Worm (Caenorhabditis elegans) whole organism, L4 larva: ENCODE data around the gene nspe-1.

Experiments used
- D1046.2 ChIP-seq: fragments of 200-800 bp; sonication (Bioruptor generic); IDR thresholded peaks from 2 replicates; pipeline ENCODE4 v1.3.6; 2022; ENCODE audit warnings: missing genetic modification characterization, missing compliant biosample characterization
- F10B5.3 ChIP-seq: sonication (generic microtip); optimal IDR thresholded peaks from 2 replicates; lab custom pipeline; 2016; ENCODE audit warnings: mild to moderate bottlenecking, missing genetic modification characterization, missing compliant biosample characterization
- F26F4.8 ChIP-seq: fragments of 200-800 bp; sonication (Bioruptor generic); conservative IDR thresholded peaks from 2 replicates; pipeline ENCODE4 v1.3.6; 2022; ENCODE audit warnings: missing genetic modification characterization, missing compliant biosample characterization
- Y105C5A.15 ChIP-seq: fragments of 200-800 bp; sonication (Bioruptor generic); IDR thresholded peaks from 2 replicates; pipeline ENCODE4 v1.3.6; 2022; ENCODE audit warnings: missing genetic modification characterization, missing compliant biosample characterization
- Y5F2A.4 ChIP-seq: fragments of 200-800 bp; sonication (Bioruptor generic); optimal IDR thresholded peaks from 2 replicates; lab custom pipeline; 2018; ENCODE audit warnings: mild to moderate bottlenecking, missing genetic modification characterization, missing compliant biosample characterization
- aha-1 ChIP-seq: fragments of 150-350 bp; peaks from one replicate; lab custom pipeline; 2014; ENCODE audit warnings: missing biosample characterization, missing genetic modification characterization
- aly-2 ChIP-seq: sonication (generic microtip); optimal IDR thresholded peaks from 2 replicates; lab custom pipeline; 2018; ENCODE audit warnings: missing biosample characterization, missing genetic modification characterization
- ceh-20 ChIP-seq: fragments of 200-800 bp; sonication (Bioruptor generic); IDR thresholded peaks from 2 replicates; pipeline ENCODE4 v1.3.6; 2022; ENCODE audit warnings: missing genetic modification reagents, missing genetic modification characterization, missing compliant biosample characterization
- ceh-32 ChIP-seq: sonication (generic microtip); optimal IDR thresholded peaks from 2 replicates; lab custom pipeline; 2016; ENCODE audit warnings: mild to moderate bottlenecking, missing genetic modification characterization, missing compliant biosample characterization; ENCODE audit not compliant: poor library complexity
- ceh-44 ChIP-seq: fragments of 200-800 bp; sonication (Bioruptor generic); IDR thresholded peaks from 2 replicates; pipeline ENCODE4 v1.3.6; 2022; ENCODE audit warnings: missing genetic modification reagents, missing genetic modification characterization, missing compliant biosample characterization
- ctbp-1 ChIP-seq: fragments of 200-800 bp; sonication (Bioruptor generic); IDR thresholded peaks from 2 replicates; pipeline ENCODE4 v1.3.6; 2022; ENCODE audit warnings: missing genetic modification reagents, missing genetic modification characterization, missing compliant biosample characterization
- daf-12 ChIP-seq: fragments of 150-350 bp; optimal IDR thresholded peaks from 2 replicates; lab custom pipeline; 2014; ENCODE audit warnings: missing biosample characterization, missing genetic modification reagents, missing genetic modification characterization
- daf-16 ChIP-seq, 3 experiments: sonication (generic microtip); optimal IDR thresholded peaks; 2 replicates each; lab custom pipeline; 2016 to 2017; ENCODE audit warnings: missing genetic modification characterization in 3 of 3, missing genetic modification reagents in 3 of 3, mild to moderate bottlenecking in 2 of 3, missing compliant biosample characterization in 2 of 3, missing biosample characterization in 1 of 3, moderate library complexity in 1 of 3
- daf-19 ChIP-seq: fragments of 200-800 bp; sonication (Bioruptor generic); conservative IDR thresholded peaks from 2 replicates; pipeline ENCODE4 v1.3.6; 2022; ENCODE audit warnings: missing genetic modification characterization, missing compliant biosample characterization
- daf-8 ChIP-seq: fragments of 200-800 bp; sonication (Bioruptor generic); IDR thresholded peaks from 2 replicates; pipeline ENCODE4 v1.3.6; 2022; ENCODE audit warnings: missing genetic modification characterization, missing compliant biosample characterization
- dmd-6 ChIP-seq: fragments of 200-800 bp; sonication (Bioruptor generic); IDR thresholded peaks from 2 replicates; pipeline ENCODE4 v1.3.6; 2022; ENCODE audit warnings: missing genetic modification reagents, missing genetic modification characterization, missing compliant biosample characterization
- dmd-9 ChIP-seq: fragments of 200-800 bp; sonication (Bioruptor generic); IDR thresholded peaks from 2 replicates; pipeline ENCODE4 v1.3.6; 2022; ENCODE audit warnings: missing genetic modification reagents, missing genetic modification characterization, missing compliant biosample characterization
- dpl-1 ChIP-seq: fragments of 150-350 bp; optimal IDR thresholded peaks from 2 replicates; lab custom pipeline; 2014; ENCODE audit warnings: missing biosample characterization, missing genetic modification reagents, missing genetic modification characterization
- egl-27 ChIP-seq: sonication (generic microtip); optimal IDR thresholded peaks from 3 replicates; lab custom pipeline; 2017; ENCODE audit warnings: missing biosample characterization, missing genetic modification reagents, missing genetic modification characterization
- hif-1 ChIP-seq, 2 experiments: sonication (generic microtip); optimal IDR thresholded peaks; 2 replicates each; lab custom pipeline; 2016 to 2017; ENCODE audit warnings: missing compliant biosample characterization in 2 of 2, missing genetic modification characterization in 2 of 2, missing genetic modification reagents in 2 of 2, missing genotype in 2 of 2, mild to moderate bottlenecking in 1 of 2
- hlh-11 ChIP-seq: fragments of 200-800 bp; sonication (Bioruptor generic); optimal IDR thresholded peaks from 2 replicates; lab custom pipeline; 2018; ENCODE audit warnings: mild to moderate bottlenecking, missing genetic modification characterization, missing compliant biosample characterization
- hlh-30 ChIP-seq: sonication (generic microtip); optimal IDR thresholded peaks from 2 replicates; lab custom pipeline; 2017; ENCODE audit warnings: antibody characterized with exemption, mild to moderate bottlenecking, missing genetic modification characterization, missing compliant biosample characterization; ENCODE audit not compliant: insufficient read depth
- lin-1 ChIP-seq: fragments of 200-800 bp; sonication (Bioruptor generic); IDR thresholded peaks from 2 replicates; pipeline ENCODE4 v1.3.6; 2022; ENCODE audit warnings: missing genetic modification reagents, missing genetic modification characterization, missing compliant biosample characterization
- lin-15B ChIP-seq: fragments of 150-350 bp; sonication (generic microtip); optimal IDR thresholded peaks from 3 replicates; lab custom pipeline; 2014; ENCODE audit warnings: missing biosample characterization, missing genetic modification characterization
- lin-29 ChIP-seq: fragments of 200-800 bp; sonication (Bioruptor generic); IDR thresholded peaks from 2 replicates; pipeline ENCODE4 v1.3.6; 2022; ENCODE audit warnings: missing genetic modification reagents, missing genetic modification characterization, missing compliant biosample characterization
- lin-38 ChIP-seq: fragments of 200-800 bp; sonication (Bioruptor generic); IDR thresholded peaks from 2 replicates; pipeline ENCODE4 v1.3.6; 2022; ENCODE audit warnings: missing genetic modification reagents, missing genetic modification characterization, missing compliant biosample characterization
- lir-3 ChIP-seq: sonication (generic microtip); optimal IDR thresholded peaks from 2 replicates; lab custom pipeline; 2016; ENCODE audit warnings: mild to moderate bottlenecking, missing genetic modification characterization, missing compliant biosample characterization
- lsy-2 ChIP-seq, 2 experiments: fragments of 150-350 bp in 1 of 2; sonication (generic microtip) in 1 of 2; optimal IDR thresholded peaks; 2 replicates each; lab custom pipeline; 2014 to 2017; ENCODE audit warnings: missing biosample characterization in 2 of 2, missing genetic modification characterization in 2 of 2
- madf-5 ChIP-seq, 2 experiments: fragments of 200-800 bp; sonication (Bioruptor generic); IDR thresholded peaks; 2 replicates each; pipeline ENCODE4 v1.3.6; 2022; ENCODE audit warnings: missing compliant biosample characterization in 2 of 2, missing genetic modification characterization in 2 of 2
- madf-9 ChIP-seq: fragments of 200-800 bp; sonication (Bioruptor generic); conservative IDR thresholded peaks from 2 replicates; pipeline ENCODE4 v1.3.6; 2022; ENCODE audit warnings: missing genetic modification reagents, missing genetic modification characterization, missing compliant biosample characterization
- mdt-29 ChIP-seq: fragments of 200-800 bp; sonication (Bioruptor generic); IDR thresholded peaks from 2 replicates; pipeline ENCODE4 v1.3.6; 2022; ENCODE audit warnings: missing genetic modification reagents, missing genetic modification characterization, missing compliant biosample characterization
- mep-1 ChIP-seq: fragments of 150-350 bp; sonication (generic microtip); optimal IDR thresholded peaks from 3 replicates; lab custom pipeline; 2014; ENCODE audit warnings: missing biosample characterization, missing genetic modification characterization
- nhr-237 ChIP-seq: sonication (generic microtip); optimal IDR thresholded peaks from 2 replicates; lab custom pipeline; 2017; ENCODE audit warnings: missing biosample characterization, missing genetic modification characterization
- nhr-42 ChIP-seq: fragments of 200-800 bp; sonication (Bioruptor generic); IDR thresholded peaks from 2 replicates; pipeline ENCODE4 v1.3.6; 2022; ENCODE audit warnings: missing genetic modification characterization, missing compliant biosample characterization
- nhr-6 ChIP-seq: fragments of 150-350 bp; optimal IDR thresholded peaks from 2 replicates; lab custom pipeline; 2014; ENCODE audit warnings: missing biosample characterization, missing genetic modification characterization
- pqm-1 ChIP-seq: sonication (generic microtip); optimal IDR thresholded peaks from 2 replicates; lab custom pipeline; 2017; ENCODE audit warnings: missing biosample characterization, missing genetic modification characterization
- skn-1 ChIP-seq: fragments of 150-350 bp; optimal IDR thresholded peaks from 2 replicates; lab custom pipeline; 2014; ENCODE audit warnings: missing biosample characterization, missing genetic modification characterization
- tag-97 ChIP-seq: fragments of 200-800 bp; sonication (Bioruptor generic); IDR thresholded peaks from 2 replicates; pipeline ENCODE4 v1.3.6; 2022; ENCODE audit warnings: missing genetic modification characterization, missing compliant biosample characterization
- tra-1 ChIP-seq: fragments of 200-800 bp; sonication (Bioruptor generic); IDR thresholded peaks from 2 replicates; pipeline ENCODE4 v1.3.6; 2022; ENCODE audit warnings: missing genetic modification reagents, missing genetic modification characterization, missing compliant biosample characterization
- unc-62 ChIP-seq, 3 experiments: fragments of 150-350 bp in 1 of 3; sonication (generic microtip); optimal IDR thresholded peaks in 2 of 3; peaks in 1 of 3; 1 replicate in 1 of 3; 2 replicates in 2 of 3; lab custom pipeline; 2014 to 2017; ENCODE audit warnings: missing biosample characterization in 3 of 3, missing genetic modification characterization in 3 of 3, missing genetic modification reagents in 3 of 3, missing genotype in 1 of 3

Gene nspe-1

DNA sequence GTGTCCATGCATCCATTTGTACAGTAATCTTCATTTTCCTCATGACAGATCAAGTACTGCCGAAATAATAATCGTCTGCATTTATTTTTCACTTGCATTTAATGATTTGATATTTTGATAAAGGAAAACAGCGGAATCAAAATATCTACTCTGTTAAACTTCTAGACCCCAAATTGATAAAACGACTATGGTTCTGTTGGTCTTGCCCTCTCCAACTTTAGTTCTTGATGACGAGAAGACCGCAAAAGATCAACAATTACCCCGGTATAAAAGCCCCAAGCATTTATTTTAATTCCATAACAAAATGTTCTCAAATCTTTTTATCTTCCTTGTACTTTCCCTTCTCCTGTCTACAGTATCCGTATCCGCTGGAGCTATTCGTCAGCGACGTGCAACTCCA lies 12.0 kb downstream of the nspe-1 start, which contains the start of gene Y38E10A.9:
TSS of gene Y38E10A.9 (plus strand) at position 301 of the 400 bp plus-strand sequence.
- TF ChIP-seq lsy-2 (tag; optimal IDR thresholded peaks at IDR 0.05; lab: Kevin White, UChicago) (no peak), ctbp-1 (GFP tag; lab: Robert Waterston, UW) (no peak), daf-16 (GFP tag; optimal IDR thresholded peaks at IDR 0.05; lab: Kevin White, UChicago) (no peak), daf-16 (tag; optimal IDR thresholded peaks at IDR 0.05; lab: Kevin White, UChicago) (no peak), ceh-20 (no peak), mep-1 (tag; lab: Kevin White, UChicago) (no peak), ceh-44 (GFP tag; lab: Robert Waterston, UW) (no peak), egl-27 (tag; lab: Kevin White, UChicago) (no peak), madf-5 (GFP tag; IDR thresholded peaks at IDR 0.05; lab: Robert Waterston, UW) (no peak), tag-97 (GFP tag; lab: Robert Waterston, UW) (no peak), D1046.2 (GFP tag; lab: Robert Waterston, UW) (no peak), lir-3 (tag; lab: Kevin White, UChicago) (no peak), mdt-29 (no peak), dmd-9 (no peak), lin-38 (GFP tag; lab: Robert Waterston, UW) (no peak), tra-1 (no peak), Y5F2A.4 (GFP tag; lab: Kevin White, UChicago) (no peak), skn-1 (no peak)

DNA sequence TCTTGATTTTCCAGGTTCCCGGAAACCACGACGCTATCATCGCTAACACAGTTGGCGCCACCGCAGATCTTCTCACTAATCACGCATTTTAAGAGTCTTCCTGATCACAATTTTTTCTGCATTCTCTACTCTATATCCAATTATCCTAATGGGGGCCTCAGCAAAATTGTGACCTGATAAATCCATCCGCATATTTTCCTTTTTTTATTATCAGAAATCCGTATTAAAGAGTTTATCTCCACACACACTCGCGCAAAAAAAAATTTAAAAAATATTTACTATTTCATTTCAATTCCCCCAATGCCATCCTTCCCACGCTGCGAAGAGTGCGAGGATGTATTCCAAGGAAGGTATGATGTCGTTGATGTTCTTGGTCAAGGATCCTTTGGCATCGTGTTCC lies 13.8 kb downstream of the nspe-1 start, which contains the start of gene Y38E10A.8:
TSS of gene Y38E10A.8 (plus strand) at position 301 of the 400 bp plus-strand sequence.
- TF ChIP-seq nhr-42 (GFP tag; lab: Robert Waterston, UW) (no peak), unc-62 (GFP tag; optimal IDR thresholded peaks at IDR 0.05 in 1 of 2; lab: Kevin White, UChicago) (peak in 1 of 2 experiments; percentile 27), unc-62 (tag; optimal IDR thresholded peaks at IDR 0.05; lab: Kevin White, UChicago) (no peak), skn-1 (no peak)
- TF ChIP-seq, all 104 proteins: peak for 1

DNA sequence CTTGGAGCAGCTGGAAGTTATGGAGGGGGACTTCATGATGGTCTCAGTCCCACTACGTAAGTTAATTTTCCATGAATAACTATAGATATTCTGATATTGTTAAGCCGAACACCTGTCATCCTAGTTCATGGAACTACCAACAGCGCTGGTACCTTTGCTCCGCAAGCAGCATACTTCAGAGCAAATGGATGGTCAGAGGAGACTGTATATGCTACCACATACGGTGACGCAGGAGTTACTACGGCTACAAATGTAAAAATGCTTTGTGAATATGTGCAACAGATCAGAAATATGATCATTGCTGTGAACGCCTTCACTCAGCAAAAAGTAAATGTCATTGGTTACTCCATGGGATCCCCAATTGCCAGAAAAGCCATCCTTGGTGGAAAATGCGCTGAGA lies 14.6 kb downstream of the nspe-1 start:
- TF ChIP-seq unc-62 (GFP tag; optimal IDR thresholded peaks at IDR 0.05 in 1 of 2; lab: Kevin White, UChicago) (peak in 1 of 2 experiments; percentile 96), unc-62 (tag; optimal IDR thresholded peaks at IDR 0.05; lab: Kevin White, UChicago) (no peak), F10B5.3 (tag; lab: Kevin White, UChicago) (no peak), Y105C5A.15 (0 out of 2 replicates have a peak, but pooled peaks have one; percentile 19), hlh-30 (tag; lab: Kevin White, UChicago) (no peak)

DNA sequence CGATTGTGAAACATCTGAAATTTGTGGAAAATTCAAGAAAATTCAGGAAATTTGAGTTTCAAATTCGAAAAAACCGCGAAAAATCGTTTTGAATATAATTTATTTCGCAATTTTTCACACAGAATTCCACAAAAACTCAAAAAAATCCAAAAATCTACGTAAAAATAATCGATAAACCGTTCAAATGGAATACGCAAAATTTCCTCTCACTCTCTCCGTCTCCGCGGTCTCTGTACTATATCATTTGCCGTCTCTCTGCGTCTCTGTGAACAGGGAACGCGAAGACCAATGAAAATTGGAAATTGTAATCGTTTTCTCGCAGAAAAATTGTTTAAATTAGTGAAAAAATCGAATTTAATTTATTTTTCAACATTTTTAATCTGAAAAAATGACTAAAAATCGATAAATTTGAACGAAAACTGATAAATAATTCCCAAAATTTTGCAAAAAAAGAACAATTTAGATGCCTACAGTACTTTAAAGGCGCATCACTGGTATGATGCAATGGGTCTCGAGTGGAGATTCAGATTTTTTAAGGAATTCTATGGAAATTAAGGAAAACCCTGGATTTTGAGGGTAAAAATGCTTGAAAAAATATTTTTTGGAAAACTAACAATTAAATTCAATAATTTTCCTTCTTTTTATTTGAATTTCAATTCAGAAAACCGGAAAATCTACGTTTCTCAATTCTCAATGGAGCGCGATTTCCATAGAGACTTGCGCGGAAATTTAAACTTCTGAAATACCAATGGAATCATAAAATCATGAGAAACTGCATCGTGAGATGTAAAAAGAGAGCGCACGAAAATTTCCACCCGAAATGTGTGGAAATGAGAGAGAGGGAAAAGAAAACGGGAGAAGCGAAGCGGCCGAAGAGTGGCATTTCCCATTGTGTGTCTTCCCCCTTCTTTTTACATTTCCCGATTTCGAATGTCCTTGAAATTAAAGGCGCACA lies 16.7 kb downstream of the nspe-1 start, which contains the start of the genes ceh-100 and lips-15:
TSS of gene ceh-100 (minus strand) at position 14 of the 955 bp plus-strand sequence.
TSS of gene lips-15 (plus strand) at position 720 of the 955 bp plus-strand sequence.
- peak; percentile 64 for TF ChIP-seq hlh-30 (tag; lab: Kevin White, UChicago)
- peak; percentile 80 for TF ChIP-seq aha-1 (tag; lab: Kevin White, UChicago)
- TF ChIP-seq dpl-1: peak; percentile 39
- peak in 1 of 2 experiments; percentile 47 for TF ChIP-seq hif-1 (tag; optimal IDR thresholded peaks at IDR 0.05; lab: Kevin White, UChicago)
- TF ChIP-seq tra-1: no peak

DNA sequence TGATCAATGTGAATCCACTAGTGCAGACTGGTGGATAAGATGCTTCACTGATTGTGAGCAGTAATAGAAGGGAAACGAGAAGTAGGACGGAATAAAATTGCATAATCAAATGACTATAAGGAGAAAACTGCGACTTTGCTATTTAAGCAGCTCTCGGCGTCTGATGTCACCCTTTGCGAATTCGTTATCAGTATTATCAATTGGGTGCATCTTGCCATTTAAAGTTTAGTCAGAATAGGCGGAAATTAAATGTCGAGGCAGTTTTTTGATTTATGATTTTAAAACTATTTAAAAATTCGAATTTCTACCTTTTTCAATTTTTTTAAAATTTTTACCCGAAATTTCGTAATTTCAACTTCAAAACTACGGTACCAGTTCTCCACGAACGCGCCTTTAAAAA lies 39.7 kb downstream of the nspe-1 start, which contains the start of gene clec-4:
TSS of gene clec-4 (minus strand) at position 162 of the 400 bp plus-strand sequence.
- peak; percentile 75 for TF ChIP-seq pqm-1 (tag; lab: Kevin White, UChicago)
- no peak for TF ChIP-seq lin-29 (GFP tag; lab: Robert Waterston, UW)
- TF ChIP-seq daf-19 (GFP tag; lab: Robert Waterston, UW): no peak
- TF ChIP-seq lir-3 (tag; lab: Kevin White, UChicago): no peak
- TF ChIP-seq daf-8 (GFP tag; lab: Robert Waterston, UW): no peak
- peak; percentile 63 for TF ChIP-seq nhr-6 (tag; lab: Kevin White, UChicago)
- TF ChIP-seq unc-62 (GFP tag; optimal IDR thresholded peaks at IDR 0.05 in 1 of 2; lab: Kevin White, UChicago): peak in 1 of 2 experiments; percentile 47
- TF ChIP-seq unc-62 (tag; optimal IDR thresholded peaks at IDR 0.05; lab: Kevin White, UChicago): no peak
- TF ChIP-seq lin-15B: no peak
- TF ChIP-seq hlh-11 (tag; lab: Kevin White, UChicago): no peak
- no peak for TF ChIP-seq daf-12 (tag; lab: Kevin White, UChicago)
- TF ChIP-seq ceh-32: no peak
- no peak for TF ChIP-seq aly-2 (tag; lab: Kevin White, UChicago)
- TF ChIP-seq lin-1 (GFP tag; lab: Robert Waterston, UW): no peak
- peak; percentile 43 for TF ChIP-seq dmd-6 (GFP tag; lab: Robert Waterston, UW)
- no peak for TF ChIP-seq nhr-237 (tag; lab: Kevin White, UChicago)
- no peak for TF ChIP-seq madf-9
- TF ChIP-seq F26F4.8 (GFP tag; lab: Robert Waterston, UW): no peak
